Worm (Caenorhabditis elegans): ENCODE measurements around the gene flap-1.

The flap-1 gene

DNA sequence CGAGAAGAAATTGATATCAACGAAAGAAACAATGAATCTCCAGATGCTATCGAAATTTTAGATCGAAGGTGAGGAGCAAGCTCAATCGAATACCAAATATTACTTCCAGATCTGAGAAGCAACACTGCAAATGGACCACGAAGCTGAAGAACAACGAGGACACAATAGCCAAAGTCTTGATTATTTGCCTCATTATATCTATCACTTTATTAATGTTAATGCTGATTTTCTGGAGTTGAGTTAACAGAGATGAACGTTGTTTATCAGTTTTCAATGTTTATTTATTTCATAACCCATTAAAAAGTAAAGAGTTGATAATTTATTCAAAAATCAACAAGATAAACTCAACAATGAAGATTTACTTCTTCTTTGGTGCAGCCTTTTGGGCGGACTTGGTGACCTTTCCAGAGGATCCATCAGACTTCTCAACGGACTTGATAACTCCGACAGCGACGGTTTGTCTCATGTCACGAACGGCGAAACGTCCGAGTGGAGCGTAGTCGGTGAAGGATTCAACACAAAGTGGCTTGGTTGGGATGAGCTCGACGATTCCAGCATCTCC is 41.2 kb upstream of the flap-1 start (continued):
- no peak for TF ChIP-seq gei-8 (GFP tag; optimal IDR thresholded peaks at IDR 0.05)
- no peak for TF ChIP-seq php-3 (GFP tag; IDR thresholded peaks at IDR 0.05)
- no peak; a peak in 1 of 4 replicates for TF ChIP-seq madf-5 (GFP tag; IDR thresholded peaks at IDR 0.05)
- no peak for TF ChIP-seq nhr-102 (tag; optimal IDR thresholded peaks at IDR 0.05)
- TF ChIP-seq tra-1 (GFP tag; IDR thresholded peaks at IDR 0.05), result peak; percentile 28; the same call in 1 of the 2 replicates
- peak; percentile 37 for TF ChIP-seq mes-2 (tag; optimal IDR thresholded peaks at IDR 0.05; ENCODE audit: poor library complexity, severe bottlenecking)
- TF ChIP-seq Y48G9A.11 (GFP tag; IDR thresholded peaks at IDR 0.05), result peak; percentile 84
- no peak for TF ChIP-seq egl-43 (GFP tag; IDR thresholded peaks at IDR 0.05)
- no peak for TF ChIP-seq zip-2 (tag; optimal IDR thresholded peaks at IDR 0.05)
- no peak for TF ChIP-seq nhr-111 (GFP tag; optimal IDR thresholded peaks at IDR 0.05)
- peak; percentile 44 for TF ChIP-seq Y5F2A.4 (GFP tag; optimal IDR thresholded peaks at IDR 0.05)
- no peak for TF ChIP-seq dmd-6 (GFP tag; IDR thresholded peaks at IDR 0.05)
- no peak for TF ChIP-seq hlh-11 (tag; optimal IDR thresholded peaks at IDR 0.05)
- TF ChIP-seq F44E2.7 (GFP tag; IDR thresholded peaks at IDR 0.05), result no peak
- TF ChIP-seq dpl-1 (GFP tag; optimal IDR thresholded peaks at IDR 0.05), result no peak
- no peak for TF ChIP-seq mep-1 (tag; optimal IDR thresholded peaks at IDR 0.05)
- TF ChIP-seq cey-2 (tag; optimal IDR thresholded peaks at IDR 0.05; ENCODE audit: borderline replicate concordance, insufficient read depth), result no peak
- no peak for TF ChIP-seq F10B5.3 (tag; optimal IDR thresholded peaks at IDR 0.05)
- no peak for TF ChIP-seq F37D6.2 (tag; optimal IDR thresholded peaks at IDR 0.05)
- TF ChIP-seq lim-7 (GFP tag; IDR thresholded peaks at IDR 0.05), result peak; percentile 6; the same call in 1 of the 2 replicates
- TF ChIP-seq ZK337.2 (GFP tag; IDR thresholded peaks at IDR 0.05), result no peak
- TF ChIP-seq ceh-20 (GFP tag; IDR thresholded peaks at IDR 0.05), result no peak
- no peak for TF ChIP-seq ceh-32 (tag; optimal IDR thresholded peaks at IDR 0.05; ENCODE audit: poor library complexity)
- no peak for TF ChIP-seq saeg-2 (GFP tag; IDR thresholded peaks at IDR 0.05)
- no peak for TF ChIP-seq unc-39 (tag; optimal IDR thresholded peaks at IDR 0.05)
- TF ChIP-seq unc-62 (GFP tag; optimal IDR thresholded peaks at IDR 0.05 in 1 of 2), result no peak
- TF ChIP-seq unc-62 (tag; optimal IDR thresholded peaks at IDR 0.05), result no peak
- TF ChIP-seq hif-1 (tag; optimal IDR thresholded peaks at IDR 0.05), result no peak
- TF ChIP-seq ama-1 (optimal IDR thresholded peaks at IDR 0.05), result no peak
- peak; percentile 25 for TF ChIP-seq R02D3.7 (tag; optimal IDR thresholded peaks at IDR 0.05)
- no peak for TF ChIP-seq hlh-30 (tag; optimal IDR thresholded peaks at IDR 0.05; ENCODE audit: insufficient read depth)
- peak; percentile 27; the same call in 1 of the 2 replicates for TF ChIP-seq lin-1 (GFP tag; IDR thresholded peaks at IDR 0.05)
- TF ChIP-seq zfp-2 (tag; optimal IDR thresholded peaks at IDR 0.05), result no peak
- TF ChIP-seq zip-11 (GFP tag; IDR thresholded peaks at IDR 0.05), result no peak
- TF ChIP-seq nhr-77 (tag; optimal IDR thresholded peaks at IDR 0.05), result no peak
- TF ChIP-seq pha-4 (GFP tag; IDR thresholded peaks at IDR 0.05), result peak; percentile 59; the same call in 1 of the 2 replicates
- no peak for TF ChIP-seq pha-4 (tag; optimal IDR thresholded peaks at IDR 0.05)
- no peak for TF ChIP-seq mxl-3 (GFP tag; optimal IDR thresholded peaks at IDR 0.05)
- peak; percentile 52; the same call in 1 of the 2 replicates for TF ChIP-seq T26A8.4 (GFP tag; IDR thresholded peaks at IDR 0.05)
- TF ChIP-seq nhr-25 (tag; optimal IDR thresholded peaks at IDR 0.05; ENCODE audit: borderline replicate concordance, insufficient read depth), result no peak
- no peak for TF ChIP-seq ztf-7 (tag; optimal IDR thresholded peaks at IDR 0.05)
- no peak for TF ChIP-seq madf-9 (GFP tag; conservative IDR thresholded peaks at IDR 0.05)
- no peak for TF ChIP-seq skn-1 (tag; optimal IDR thresholded peaks at IDR 0.05)
- no peak for TF ChIP-seq lin-29 (GFP tag; IDR thresholded peaks at IDR 0.05)
- TF ChIP-seq mxl-2 (GFP tag; conservative IDR thresholded peaks at IDR 0.05), result no peak
- TF ChIP-seq set-16 (GFP tag; IDR thresholded peaks at IDR 0.05), result no peak
- no peak for TF ChIP-seq spr-1 (tag; optimal IDR thresholded peaks at IDR 0.05)
- TF ChIP-seq sdz-12 (GFP tag; optimal IDR thresholded peaks at IDR 0.05), result no peak
- TF ChIP-seq lin-39 (tag; optimal IDR thresholded peaks at IDR 0.05), result no peak
- peak; percentile 76 for TF ChIP-seq arid-1 (GFP tag; conservative IDR thresholded peaks at IDR 0.05)
